Fruit fly (Drosophila melanogaster): Measurements from ENCODE around the gene CG11598.

DNA sequence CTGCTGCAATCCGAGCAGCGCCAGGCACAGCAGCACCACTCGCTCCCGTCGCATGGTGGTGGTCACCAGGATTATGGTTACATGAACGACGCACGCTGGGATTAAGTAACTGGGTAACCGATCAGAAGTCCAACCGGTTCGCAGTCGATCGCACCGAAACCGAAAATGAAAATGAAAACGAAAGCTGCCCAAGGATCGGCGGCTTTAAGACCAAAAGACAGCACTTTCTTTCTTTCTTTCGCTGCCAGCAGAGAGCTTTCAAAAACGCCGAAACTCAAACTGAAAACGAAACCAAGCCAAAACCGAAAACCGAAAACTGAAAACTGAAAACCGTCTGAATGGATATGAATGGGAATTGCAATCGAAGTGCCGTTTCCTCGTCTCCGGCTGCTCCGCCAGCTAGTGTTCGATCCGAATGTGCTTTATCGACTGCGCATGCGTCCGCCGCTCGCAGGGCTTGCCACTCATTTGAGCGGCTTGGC, 7.4 kb downstream of the CG11598 start, which contains the start of gene CG6753:
- TF ChIP-seq CG17806 (tag; optimal IDR thresholded peaks at IDR 0.05), result no peak
- TF ChIP-seq CG9948 (tag; optimal IDR thresholded peaks at IDR 0.05), result no peak
- TF ChIP-seq CG32121 (GFP tag; IDR thresholded peaks at IDR 0.05), result no peak
- TF ChIP-seq CG34367 (tag; optimal IDR thresholded peaks at IDR 0.05), result no peak
- TF ChIP-seq CG14655 (GFP tag; optimal IDR thresholded peaks at IDR 0.05), result no peak
- TF ChIP-seq CG10348 (GFP tag; IDR thresholded peaks at IDR 0.05), result no peak
- TF ChIP-seq Pif1B (GFP tag; optimal IDR thresholded peaks at IDR 0.05), result no peak
- TF ChIP-seq CG8301 (tag; optimal IDR thresholded peaks at IDR 0.05), result no peak
- TF ChIP-seq CG8159 (tag; optimal IDR thresholded peaks at IDR 0.05), result no peak
- TF ChIP-seq CG12605 (GFP tag; IDR thresholded peaks at IDR 0.05), result no peak
- no peak for TF ChIP-seq CG15710 (tag; optimal IDR thresholded peaks at IDR 0.05)
- TF ChIP-seq CG13204 (GFP tag; optimal IDR thresholded peaks at IDR 0.05), result no peak
- TF ChIP-seq Pif1A (GFP tag; optimal IDR thresholded peaks at IDR 0.05), result no peak
- no peak for TF ChIP-seq rn (GFP tag; IDR thresholded peaks at IDR 0.05)
